Worm (Caenorhabditis elegans) whole organism, L3 larva: ENCODE data around the gene C07A12.2.

Experiments used
- ZK546.5 ChIP-seq: sonication (generic microtip); optimal IDR thresholded peaks from 2 replicates; lab custom pipeline; 2017; ENCODE audit warnings: missing biosample characterization, missing genetic modification characterization
- aly-2 ChIP-seq: fragments of 150-350 bp; optimal IDR thresholded peaks from 2 replicates; lab custom pipeline; 2014; ENCODE audit warnings: missing biosample characterization, missing genetic modification characterization
- ama-1 ChIP-seq: fragments of 150-350 bp; optimal IDR thresholded peaks from 2 replicates; lab custom pipeline; 2018
- ceh-16 ChIP-seq: sonication (generic microtip); optimal IDR thresholded peaks from 2 replicates; lab custom pipeline; 2017; ENCODE audit warnings: missing biosample characterization, missing genetic modification characterization
- ceh-28 ChIP-seq: fragments of 150-350 bp; optimal IDR thresholded peaks from 2 replicates; lab custom pipeline; 2014; ENCODE audit warnings: missing biosample characterization, missing genetic modification reagents, missing genetic modification characterization
- ceh-82 ChIP-seq: fragments of 150-350 bp; optimal IDR thresholded peaks from 2 replicates; lab custom pipeline; 2014; ENCODE audit warnings: missing biosample characterization, missing genetic modification characterization
- ceh-9 ChIP-seq: sonication (generic microtip); optimal IDR thresholded peaks from 2 replicates; lab custom pipeline; 2018; ENCODE audit warnings: missing biosample characterization, missing genetic modification characterization
- daf-12 ChIP-seq: fragments of 150-350 bp; optimal IDR thresholded peaks from 2 replicates; lab custom pipeline; 2014; ENCODE audit warnings: missing biosample characterization, missing genetic modification reagents, missing genetic modification characterization
- egl-5 ChIP-seq: fragments of 150-350 bp; optimal IDR thresholded peaks from 2 replicates; lab custom pipeline; 2017; ENCODE audit warnings: missing biosample characterization, missing genetic modification reagents, missing genetic modification characterization, inconsistent platforms
- elt-2 ChIP-seq: sonication (generic microtip); optimal IDR thresholded peaks from 2 replicates; lab custom pipeline; 2016; ENCODE audit warnings: missing genetic modification reagents, mild to moderate bottlenecking, missing genetic modification characterization, missing compliant biosample characterization
- elt-3 ChIP-seq, 3 experiments: fragments of 150-350 bp in 1 of 3; sonication (generic microtip) in 2 of 3; optimal IDR thresholded peaks; 2 replicates in 2 of 3; 4 replicates in 1 of 3; lab custom pipeline; 2014 to 2017; ENCODE audit warnings: missing biosample characterization in 3 of 3, missing genetic modification characterization in 3 of 3
- eor-1 ChIP-seq, 2 experiments: fragments of 150-350 bp; optimal IDR thresholded peaks; 2 replicates each; lab custom pipeline; 2014 to 2018; ENCODE audit warnings: missing biosample characterization in 2 of 2, missing genetic modification characterization in 2 of 2
- fkh-10 ChIP-seq: sonication (generic microtip); optimal IDR thresholded peaks from 2 replicates; lab custom pipeline; 2017; ENCODE audit warnings: missing biosample characterization, missing genetic modification reagents, missing genetic modification characterization
- fkh-2 ChIP-seq: fragments of 150-350 bp; optimal IDR thresholded peaks from 2 replicates; lab custom pipeline; 2014; ENCODE audit warnings: missing biosample characterization, missing genetic modification reagents, missing genetic modification characterization
- fos-1 ChIP-seq: fragments of 150-350 bp; optimal IDR thresholded peaks from 2 replicates; lab custom pipeline; 2014; ENCODE audit warnings: missing biosample characterization, missing genetic modification characterization
- hmg-11 ChIP-seq: sonication (generic microtip); optimal IDR thresholded peaks from 2 replicates; lab custom pipeline; 2016; ENCODE audit warnings: missing genetic modification characterization, missing compliant biosample characterization
- jun-1 ChIP-seq: fragments of 150-350 bp; optimal IDR thresholded peaks from 2 replicates; lab custom pipeline; 2014; ENCODE audit warnings: missing biosample characterization, missing genetic modification reagents, missing genetic modification characterization
- lin-15B ChIP-seq: fragments of 150-350 bp; optimal IDR thresholded peaks from 2 replicates; lab custom pipeline; 2014; ENCODE audit warnings: missing biosample characterization, missing genetic modification characterization
- lin-39 ChIP-seq: fragments of 150-350 bp; optimal IDR thresholded peaks from 2 replicates; lab custom pipeline; 2018; ENCODE audit warnings: missing biosample characterization, missing genetic modification reagents, missing genetic modification characterization
- lsy-12 ChIP-seq: sonication (generic microtip); optimal IDR thresholded peaks from 2 replicates; lab custom pipeline; 2016; ENCODE audit warnings: mild to moderate bottlenecking, missing genetic modification characterization, missing compliant biosample characterization
- mml-1 ChIP-seq: fragments of 150-350 bp; sonication (generic microtip); optimal IDR thresholded peaks from 3 replicates; lab custom pipeline; 2014; ENCODE audit warnings: missing biosample characterization, missing genetic modification characterization
- nfya-1 ChIP-seq: sonication (generic microtip); optimal IDR thresholded peaks from 2 replicates; lab custom pipeline; 2017; ENCODE audit warnings: missing genetic modification characterization, mild to moderate bottlenecking, missing compliant biosample characterization, antibody characterized with exemption, moderate library complexity; ENCODE audit not compliant: insufficient read depth
- nhr-12 ChIP-seq: fragments of 150-350 bp; optimal IDR thresholded peaks from 2 replicates; lab custom pipeline; 2014; ENCODE audit warnings: missing biosample characterization, missing genetic modification characterization
- nhr-23 ChIP-seq: fragments of 150-350 bp; optimal IDR thresholded peaks from 2 replicates; lab custom pipeline; 2014; ENCODE audit warnings: missing biosample characterization, missing genetic modification reagents, missing genetic modification characterization
- nhr-237 ChIP-seq: fragments of 150-350 bp; optimal IDR thresholded peaks from 2 replicates; lab custom pipeline; 2014; ENCODE audit warnings: missing biosample characterization, missing genetic modification characterization
- nhr-25 ChIP-seq: sonication (generic microtip); optimal IDR thresholded peaks from 2 replicates; lab custom pipeline; 2017; ENCODE audit warnings: missing biosample characterization, missing genetic modification characterization
- nhr-67 ChIP-seq: fragments of 150-350 bp; optimal IDR thresholded peaks from 2 replicates; lab custom pipeline; 2014; ENCODE audit warnings: missing biosample characterization, missing genetic modification characterization
- nhr-76 ChIP-seq: fragments of 150-350 bp; sonication (generic microtip); optimal IDR thresholded peaks from 5 replicates; lab custom pipeline; 2014; ENCODE audit warnings: missing biosample characterization, missing genetic modification characterization
- nhr-77 ChIP-seq: fragments of 150-350 bp; optimal IDR thresholded peaks from 2 replicates; lab custom pipeline; 2014; ENCODE audit warnings: missing biosample characterization, missing genetic modification characterization
- pha-4 ChIP-seq: fragments of 150-350 bp; optimal IDR thresholded peaks from 2 replicates; lab custom pipeline; 2014; ENCODE audit warnings: missing biosample characterization, missing genetic modification reagents, missing genetic modification characterization
- pqm-1 ChIP-seq: fragments of 150-350 bp; optimal IDR thresholded peaks from 2 replicates; lab custom pipeline; 2017; ENCODE audit warnings: missing biosample characterization, missing genetic modification characterization, inconsistent platforms
- skn-1 ChIP-seq: fragments of 150-350 bp; optimal IDR thresholded peaks from 2 replicates; lab custom pipeline; 2014; ENCODE audit warnings: missing biosample characterization, missing genetic modification characterization
- snpc-4 ChIP-seq: fragments of 150-350 bp; optimal IDR thresholded peaks from 2 replicates; lab custom pipeline; 2014; ENCODE audit warnings: missing biosample characterization, missing genetic modification characterization
- unc-62 ChIP-seq: fragments of 150-350 bp; sonication (generic microtip); optimal IDR thresholded peaks from 4 replicates; lab custom pipeline; 2014; ENCODE audit warnings: missing biosample characterization, missing genetic modification reagents, missing genetic modification characterization
- zag-1 ChIP-seq: fragments of 150-350 bp; optimal IDR thresholded peaks from 2 replicates; lab custom pipeline; 2014; ENCODE audit warnings: missing biosample characterization, missing genetic modification characterization
- ztf-11 ChIP-seq: fragments of 150-350 bp; optimal IDR thresholded peaks from 2 replicates; lab custom pipeline; 2014; ENCODE audit warnings: missing biosample characterization, missing genetic modification characterization
- ztf-4 ChIP-seq: fragments of 150-350 bp; optimal IDR thresholded peaks from 2 replicates; lab custom pipeline; 2014; ENCODE audit warnings: missing biosample characterization, missing genetic modification characterization

C07A12.2 gene

ce11 chrX:4576272-4576671, 31.6 kb downstream of the C07A12.2 start:
- TF ChIP-seq nhr-23 (no peak), hmg-11 (tag; lab: Kevin White, UChicago) (peak; percentile 31), ama-1 (no peak), nfya-1 (tag; lab: Kevin White, UChicago) (peak; percentile 7)

ce11 chrX:4577941-4578340, 33.3 kb downstream of the C07A12.2 start, which contains the start of gene C05E11.3:
C05E11.3 (plus strand) TSS chrX:4578241.
- TF ChIP-seq pha-4 (tag; lab: Kevin White, UChicago) (no peak), ceh-16 (tag; lab: Kevin White, UChicago) (no peak), nhr-76 (tag; lab: Kevin White, UChicago) (no peak), nhr-12 (tag; lab: Kevin White, UChicago) (no peak), ZK546.5 (tag; lab: Kevin White, UChicago) (no peak), nhr-67 (tag; lab: Kevin White, UChicago) (no peak), ceh-28 (tag; lab: Kevin White, UChicago) (no peak), hmg-11 (tag; lab: Kevin White, UChicago) (no peak), lsy-12 (no peak), aly-2 (tag; lab: Kevin White, UChicago) (no peak), eor-1 (tag; optimal IDR thresholded peaks at IDR 0.05; lab: Kevin White, UChicago) (no peak), nfya-1 (tag; lab: Kevin White, UChicago) (no peak), pqm-1 (tag; lab: Kevin White, UChicago) (no peak), ceh-9 (tag; lab: Kevin White, UChicago) (no peak), lin-15B (tag; lab: Kevin White, UChicago) (no peak), fkh-2 (tag; lab: Kevin White, UChicago) (no peak), nhr-23 (no peak), unc-62 (no peak), egl-5 (no peak)

- TF ChIP-seq nhr-25 (tag; lab: Kevin White, UChicago), result no peak
- no peak for TF ChIP-seq nhr-67 (tag; lab: Kevin White, UChicago)
- TF ChIP-seq nfya-1 (tag; lab: Kevin White, UChicago), result no peak
- TF ChIP-seq nhr-12 (tag; lab: Kevin White, UChicago), result no peak
- no peak for TF ChIP-seq mml-1 (tag; lab: Kevin White, UChicago)
- no peak for TF ChIP-seq ama-1
- TF ChIP-seq lin-39, result no peak
- no peak for TF ChIP-seq ceh-28 (tag; lab: Kevin White, UChicago)
- TF ChIP-seq daf-12 (tag; lab: Kevin White, UChicago), result no peak
- TF ChIP-seq skn-1 (tag; lab: Kevin White, UChicago), result no peak
- no peak for TF ChIP-seq ztf-11 (tag; lab: Kevin White, UChicago)
- TF ChIP-seq lsy-12, result no peak
- no peak for TF ChIP-seq zag-1
- no peak for TF ChIP-seq ztf-4 (tag; lab: Kevin White, UChicago)
- no peak for TF ChIP-seq elt-2
- no peak for TF ChIP-seq elt-3 (tag; optimal IDR thresholded peaks at IDR 0.05; lab: Kevin White, UChicago)
- TF ChIP-seq nhr-77 (tag; lab: Kevin White, UChicago), result no peak
- no peak for TF ChIP-seq fkh-10 (GFP tag; lab: Kevin White, UChicago)
These were observed 33.9 kb downstream of the C07A12.2 start for ce11 chrX:4578581-4578980.

- TF ChIP-seq nhr-76 (tag; lab: Kevin White, UChicago), result no peak
- TF ChIP-seq ama-1, result no peak
- no peak for TF ChIP-seq skn-1 (tag; lab: Kevin White, UChicago)
- TF ChIP-seq snpc-4 (tag; lab: Kevin White, UChicago), result no peak
- no peak for TF ChIP-seq jun-1
- TF ChIP-seq lin-39, result no peak
- no peak for TF ChIP-seq fos-1
- TF ChIP-seq pha-4 (tag; lab: Kevin White, UChicago), result no peak
- no peak for TF ChIP-seq fkh-10 (GFP tag; lab: Kevin White, UChicago)
- no peak for TF ChIP-seq nhr-23
- TF ChIP-seq pqm-1 (tag; lab: Kevin White, UChicago), result no peak
- TF ChIP-seq mml-1 (tag; lab: Kevin White, UChicago), result no peak
- no peak for TF ChIP-seq aly-2 (tag; lab: Kevin White, UChicago)
- TF ChIP-seq ceh-82 (tag; lab: Kevin White, UChicago), result no peak
- no peak for TF ChIP-seq nhr-237
These were observed 40.9 kb downstream of the C07A12.2 start, which contains the start of gene C05E11.7 for ce11 chrX:4585579-4585978. C05E11.7 (minus strand) TSS chrX:4585679.
